Worm (Caenorhabditis elegans): ENCODE measurements around the gene sra-7.

- no peak for TF ChIP-seq nhr-237 (tag; optimal IDR thresholded peaks at IDR 0.05)
- no peak for TF ChIP-seq fkh-2 (tag; optimal IDR thresholded peaks at IDR 0.05)
- no peak for TF ChIP-seq mdl-1 (tag; optimal IDR thresholded peaks at IDR 0.05)
- TF ChIP-seq egl-27 (tag; optimal IDR thresholded peaks at IDR 0.05): no peak
- TF ChIP-seq ceh-28 (tag; optimal IDR thresholded peaks at IDR 0.05): no peak
- no peak for TF ChIP-seq fkh-10 (GFP tag; optimal IDR thresholded peaks at IDR 0.05)
Measured at ce11 chrII:9532011-9532410, 12.5 kb upstream of the sra-7 start, which contains the start of gene sra-9.

Measured in whole organism, L3 larva.